Comparison of ENCODE assay signal across 2 fruit fly cellular contexts in the genomic region with DNA sequence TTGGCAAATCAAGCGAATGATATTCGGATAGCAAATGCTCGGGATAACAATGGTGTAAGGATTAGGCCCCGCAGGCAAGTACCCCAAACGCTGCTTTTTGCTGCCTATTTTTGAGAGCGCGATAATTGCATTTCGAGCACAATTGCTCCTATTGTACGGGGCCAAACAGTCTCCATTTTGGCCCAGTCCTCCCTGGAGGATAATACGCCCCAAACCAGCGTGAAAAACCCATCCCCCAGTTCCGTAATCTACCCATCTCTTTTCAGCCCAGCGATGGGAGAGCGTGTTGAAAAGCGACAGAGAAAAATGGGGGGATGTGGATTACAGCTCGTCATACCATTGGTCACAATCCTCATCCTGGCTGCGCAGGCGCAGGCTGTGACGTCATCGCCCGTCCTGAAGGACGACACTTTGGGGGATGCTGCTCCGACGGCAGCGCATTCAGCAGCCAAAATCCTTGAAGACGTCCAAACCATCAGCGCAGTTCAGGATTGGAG.
TF ChIP-seq lines count a peak whose summit lies in the region.

A gene (minus strand): TSS at position 51 of the 497 bp plus-strand sequence.

- TF ChIP-seq CTCF in whole organism, embryonic (GFP tag; optimal IDR thresholded peaks at IDR 0.05; lab: Kevin White, UChicago) = no peak

TF ChIP-seq in whole organism, embryonic, 481 proteins besides CTCF, POLR2A, EP300 and RAD21:
- TF ChIP-seq Nf-YC (tag; optimal IDR thresholded peaks at IDR 0.05; lab: Kevin White, UChicago) (peak; percentile 96), Nf-YB (GFP tag; optimal IDR thresholded peaks at IDR 0.05; lab: Kevin White, UChicago) (peak; percentile 94), CG4328 (GFP tag; optimal IDR thresholded peaks at IDR 0.05; lab: Kevin White, UChicago) (no peak), CG10321 (GFP tag; IDR thresholded peaks at IDR 0.05; lab: Robert Waterston, UW) (peak; percentile 61), Pdp1 (GFP tag; optimal IDR thresholded peaks at IDR 0.05; lab: Kevin White, UChicago) (peak in 1 of 2 experiments; percentile 31), ewg (GFP tag; optimal IDR thresholded peaks at IDR 0.05; lab: Kevin White, UChicago) (peak; percentile 93), CG12071 (GFP tag; optimal IDR thresholded peaks at IDR 0.05; lab: Kevin White, UChicago) (peak; percentile 61), CG34376 (GFP tag; optimal IDR thresholded peaks at IDR 0.05; lab: Kevin White, UChicago) (no peak), seq (GFP tag; IDR thresholded peaks at IDR 0.05; lab: Robert Waterston, UW) (peak; percentile 74; the same call in 1 of the 2 replicates), abd-A (tag; optimal IDR thresholded peaks at IDR 0.05; lab: Kevin White, UChicago) (peak; percentile 35), CG1832 (GFP tag; optimal IDR thresholded peaks at IDR 0.05; lab: Kevin White, UChicago) (peak; percentile 56)

TF ChIP-seq in whole organism, wandering third instar larva, 38 proteins besides CTCF, POLR2A, EP300 and RAD21:
- TF ChIP-seq Vsx2 (GFP tag; optimal IDR thresholded peaks at IDR 0.05; lab: Kevin White, UChicago; ENCODE audit: partially characterized antibody) = peak; percentile 35
- no peak for TF ChIP-seq fru (GFP tag; optimal IDR thresholded peaks at IDR 0.05; lab: Kevin White, UChicago)
TF ChIP-seq in whole organism, wandering third instar larva: peak in this region for 1.
